Fruit fly (Drosophila melanogaster) whole organism, embryonic: ENCODE data around the gene armi.

Experiments
- Adf1 ChIP-seq: fragments of 200-800 bp; sonication (Bioruptor generic); IDR thresholded peaks from 2 replicates; pipeline ENCODE4 v1.3.6; 2022; ENCODE audit warnings: missing biosample characterization, missing genetic modification characterization
- Atf-2 ChIP-seq: fragments of 200-800 bp; sonication (Bioruptor generic); optimal IDR thresholded peaks from 2 replicates; lab custom pipeline; 2016; ENCODE audit warnings: missing biosample characterization, missing genetic modification characterization
- Bdp1 ChIP-seq: fragments of 200-800 bp; sonication (Bioruptor generic); optimal IDR thresholded peaks from 3 replicates; lab custom pipeline; 2016; ENCODE audit warnings: missing biosample characterization, missing genetic modification characterization
- Bgb ChIP-seq: fragments of 200-800 bp; sonication (Bioruptor generic); IDR thresholded peaks from 2 replicates; pipeline ENCODE4 v1.3.6; 2022; ENCODE audit warnings: missing biosample characterization, missing genetic modification characterization; ENCODE audit not compliant: partially characterized antibody
- CG10321 ChIP-seq: fragments of 200-800 bp; sonication (Bioruptor generic); IDR thresholded peaks from 2 replicates; pipeline ENCODE4 v1.3.6; 2022; ENCODE audit warnings: missing biosample characterization, missing genetic modification characterization
- CG12071 ChIP-seq: fragments of 200-800 bp; sonication (Bioruptor generic); optimal IDR thresholded peaks from 3 replicates; lab custom pipeline; 2018; ENCODE audit warnings: missing biosample characterization, mild to moderate bottlenecking, missing genetic modification characterization
- CG12236 ChIP-seq: fragments of 200-800 bp; sonication (Bioruptor generic); optimal IDR thresholded peaks from 2 replicates; lab custom pipeline; 2016; ENCODE audit warnings: missing biosample characterization, missing genetic modification characterization
- CG13624 ChIP-seq: fragments of 200-800 bp; sonication (Bioruptor generic); optimal IDR thresholded peaks from 2 replicates; lab custom pipeline; 2016; ENCODE audit warnings: missing biosample characterization, missing genetic modification characterization
- CG15011 ChIP-seq: fragments of 200-800 bp; sonication (Bioruptor generic); optimal IDR thresholded peaks from 3 replicates; lab custom pipeline; 2018; ENCODE audit warnings: missing biosample characterization, mild to moderate bottlenecking, missing genetic modification characterization
- CG17359 ChIP-seq: fragments of 200-800 bp; sonication (Bioruptor generic); optimal IDR thresholded peaks from 3 replicates; lab custom pipeline; 2018; ENCODE audit warnings: missing biosample characterization, mild to moderate bottlenecking, missing genetic modification characterization, moderate library complexity
- CG1792 ChIP-seq: fragments of 200-800 bp; sonication (Bioruptor generic); optimal IDR thresholded peaks from 2 replicates; lab custom pipeline; 2016; ENCODE audit warnings: missing biosample characterization, missing genetic modification characterization
- CG1832 ChIP-seq: fragments of 200-800 bp; sonication (Bioruptor generic); optimal IDR thresholded peaks from 2 replicates; lab custom pipeline; 2017; ENCODE audit warnings: missing biosample characterization, mild to moderate bottlenecking, missing genetic modification characterization, inconsistent platforms
- CG2116 ChIP-seq: fragments of 200-800 bp; sonication (Bioruptor generic); optimal IDR thresholded peaks from 3 replicates; lab custom pipeline; 2018; ENCODE audit warnings: missing biosample characterization, mild to moderate bottlenecking, missing genetic modification characterization
- CG4360 ChIP-seq: fragments of 200-800 bp; sonication (Bioruptor generic); IDR thresholded peaks from 2 replicates; pipeline ENCODE4 v1.3.6; 2022; ENCODE audit warnings: missing biosample characterization, missing genetic modification characterization
- CG4424 ChIP-seq: fragments of 200-800 bp; sonication (Bioruptor generic); optimal IDR thresholded peaks from 3 replicates; lab custom pipeline; 2016; ENCODE audit warnings: missing biosample characterization, missing genetic modification characterization
- CG5245 ChIP-seq: fragments of 200-800 bp; sonication (Bioruptor generic); optimal IDR thresholded peaks from 3 replicates; lab custom pipeline; 2016; ENCODE audit warnings: missing biosample characterization, missing genetic modification characterization
- CG6654 ChIP-seq: fragments of 200-800 bp; sonication (Bioruptor generic); optimal IDR thresholded peaks from 2 replicates; lab custom pipeline; 2017; ENCODE audit warnings: missing biosample characterization, mild to moderate bottlenecking, missing genetic modification characterization
- CG6854 ChIP-seq: fragments of 200-800 bp; sonication (Bioruptor generic); optimal IDR thresholded peaks from 3 replicates; lab custom pipeline; 2017; ENCODE audit warnings: missing biosample characterization, mild to moderate bottlenecking, missing genetic modification characterization
- CG7928 ChIP-seq: fragments of 200-800 bp; sonication (Bioruptor generic); optimal IDR thresholded peaks from 2 replicates; lab custom pipeline; 2017; ENCODE audit warnings: missing biosample characterization, mild to moderate bottlenecking, missing genetic modification characterization
- CG7963 ChIP-seq: fragments of 200-800 bp; sonication (Bioruptor generic); IDR thresholded peaks from 3 replicates; pipeline ENCODE4 v1.3.6; 2022; ENCODE audit warnings: missing biosample characterization, missing genetic modification characterization; ENCODE audit not compliant: partially characterized antibody
- CG8765 ChIP-seq: fragments of 200-800 bp; sonication (Bioruptor generic); IDR thresholded peaks from 2 replicates; pipeline ENCODE4 v1.3.6; 2022; ENCODE audit warnings: missing biosample characterization, missing genetic modification characterization
- CG8944 ChIP-seq: fragments of 200-800 bp; sonication (Bioruptor generic); optimal IDR thresholded peaks from 3 replicates; lab custom pipeline; 2016; ENCODE audit warnings: missing biosample characterization, missing genetic modification characterization
- CrebB ChIP-seq: fragments of 200-800 bp; sonication (Bioruptor generic); optimal IDR thresholded peaks from 3 replicates; lab custom pipeline; 2018; ENCODE audit warnings: missing biosample characterization, mild to moderate bottlenecking, missing genetic modification characterization
- Deaf1 ChIP-seq: fragments of 200-800 bp; optimal IDR thresholded peaks from 3 replicates; lab custom pipeline; 2019; ENCODE audit warnings: missing biosample characterization, mild to moderate bottlenecking, missing genetic modification characterization, moderate library complexity
- Doc2 ChIP-seq: fragments of 200-800 bp; sonication (Bioruptor generic); IDR thresholded peaks from 2 replicates; pipeline ENCODE4 v1.3.6; 2022; ENCODE audit warnings: missing biosample characterization, missing genetic modification characterization
- Elba2 ChIP-seq: fragments of 200-800 bp; sonication (Bioruptor generic); optimal IDR thresholded peaks from 3 replicates; lab custom pipeline; 2016; ENCODE audit warnings: missing biosample characterization, missing genetic modification characterization
- HLH54F ChIP-seq: fragments of 200-800 bp; sonication (Bioruptor generic); optimal IDR thresholded peaks from 3 replicates; lab custom pipeline; 2016; ENCODE audit warnings: missing biosample characterization, missing genetic modification characterization
- Hand ChIP-seq: fragments of 200-800 bp; sonication (Bioruptor generic); optimal IDR thresholded peaks from 2 replicates; lab custom pipeline; 2017; ENCODE audit warnings: mild to moderate bottlenecking, missing biosample characterization, missing genetic modification reagents, missing genetic modification characterization
- Hey ChIP-seq: fragments of 200-800 bp; sonication (Bioruptor generic); optimal IDR thresholded peaks from 3 replicates; lab custom pipeline; 2018; ENCODE audit warnings: missing biosample characterization, mild to moderate bottlenecking, missing genetic modification characterization
- Hmx ChIP-seq: fragments of 200-800 bp; sonication (Bioruptor generic); optimal IDR thresholded peaks from 2 replicates; lab custom pipeline; 2016; ENCODE audit warnings: missing biosample characterization, missing genetic modification characterization
- MTF-1 ChIP-seq: fragments of 200-800 bp; sonication (Bioruptor generic); optimal IDR thresholded peaks from 2 replicates; lab custom pipeline; 2018; ENCODE audit warnings: missing biosample characterization, mild to moderate bottlenecking, missing genetic modification characterization, borderline replicate concordance
- Neu2 ChIP-seq: fragments of 200-800 bp; sonication (Bioruptor generic); optimal IDR thresholded peaks from 3 replicates; lab custom pipeline; 2016; ENCODE audit warnings: missing biosample characterization, missing genetic modification characterization, borderline replicate concordance
- Ssrp ChIP-seq: fragments of 200-800 bp; sonication (Bioruptor generic); optimal IDR thresholded peaks from 2 replicates; lab custom pipeline; 2018; ENCODE audit warnings: missing biosample characterization, mild to moderate bottlenecking, missing genetic modification characterization, moderate library complexity
- TFAM ChIP-seq: fragments of 200-800 bp; sonication (Bioruptor generic); optimal IDR thresholded peaks from 2 replicates; lab custom pipeline; 2017; ENCODE audit warnings: missing biosample characterization, missing genetic modification characterization, inconsistent platforms
- Tbp ChIP-seq: fragments of >200 bp; optimal IDR thresholded peaks from 2 replicates; lab custom pipeline; 2018; ENCODE audit warnings: missing biosample characterization, missing genetic modification characterization
- Vsx1 ChIP-seq: fragments of 200-800 bp; sonication (Bioruptor generic); optimal IDR thresholded peaks from 2 replicates; lab custom pipeline; 2017; ENCODE audit warnings: missing biosample characterization, mild to moderate bottlenecking, missing genetic modification characterization, missing genetic modification reagents
- al ChIP-seq: fragments of 200-800 bp; sonication (Bioruptor generic); IDR thresholded peaks from 2 replicates; pipeline ENCODE4 v1.3.6; 2022; ENCODE audit warnings: missing biosample characterization, missing genetic modification characterization
- ato ChIP-seq: fragments of 200-800 bp; sonication (Bioruptor generic); IDR thresholded peaks from 2 replicates; pipeline ENCODE4 v1.3.6; 2022; ENCODE audit warnings: missing biosample characterization, missing genetic modification characterization; ENCODE audit not compliant: partially characterized antibody
- btn ChIP-seq: fragments of 200-800 bp; sonication (Bioruptor generic); optimal IDR thresholded peaks from 2 replicates; lab custom pipeline; 2016; ENCODE audit warnings: missing biosample characterization, missing genetic modification characterization
- cas ChIP-seq: fragments of 200-800 bp; sonication (Bioruptor generic); IDR thresholded peaks from 2 replicates; pipeline ENCODE4 v1.3.6; 2022; ENCODE audit warnings: missing biosample characterization, missing genetic modification characterization
- crc ChIP-seq: fragments of 200-800 bp; sonication (Bioruptor generic); optimal IDR thresholded peaks from 2 replicates; lab custom pipeline; 2016; ENCODE audit warnings: missing biosample characterization, missing genetic modification characterization
- ems ChIP-seq: fragments of 200-800 bp; sonication (Bioruptor generic); optimal IDR thresholded peaks from 3 replicates; lab custom pipeline; 2016; ENCODE audit warnings: missing biosample characterization, missing genetic modification characterization
- gcm2 ChIP-seq: fragments of 200-800 bp; sonication (Bioruptor generic); optimal IDR thresholded peaks from 2 replicates; lab custom pipeline; 2016; ENCODE audit warnings: missing biosample characterization, missing genetic modification characterization
- ken ChIP-seq: fragments of 200-800 bp; sonication (Bioruptor generic); IDR thresholded peaks from 3 replicates; pipeline ENCODE4 v1.3.6; 2022; ENCODE audit warnings: missing biosample characterization, missing genetic modification characterization
- lilli ChIP-seq: fragments of 200-800 bp; sonication (Bioruptor generic); optimal IDR thresholded peaks from 3 replicates; lab custom pipeline; 2016; ENCODE audit warnings: missing biosample characterization, missing genetic modification characterization
- lov ChIP-seq, 2 experiments: fragments of 200-800 bp in 1 of 2; fragments of >200 bp in 1 of 2; sonication (Bioruptor generic) in 1 of 2; IDR thresholded peaks in 1 of 2; optimal IDR thresholded peaks in 1 of 2; 2 replicates in 1 of 2; 3 replicates in 1 of 2; pipeline versions ENCODE4 v1.3.6 to Lab custom; 2017 to 2022; ENCODE audit warnings: missing biosample characterization in 1 of 2, missing genetic modification characterization in 1 of 2
- pan ChIP-seq, 4 experiments: fragments of >200 bp in 3 of 4; fragments of 200-800 bp in 1 of 4; sonication (Bioruptor generic) in 1 of 4; optimal IDR thresholded peaks in 3 of 4; IDR thresholded peaks in 1 of 4; 2 replicates each; pipeline versions ENCODE4 v1.3.6 to Lab custom; 2017 to 2022; ENCODE audit warnings: missing biosample characterization in 2 of 4, missing genetic modification characterization in 2 of 4, mixed read lengths in 1 of 4
- pho ChIP-seq: fragments of 200-800 bp; sonication (Bioruptor generic); optimal IDR thresholded peaks from 2 replicates; lab custom pipeline; 2016; ENCODE audit warnings: missing biosample characterization, missing genetic modification characterization
- slou ChIP-seq: fragments of 200-800 bp; sonication (Bioruptor generic); optimal IDR thresholded peaks from 3 replicates; lab custom pipeline; 2016; ENCODE audit warnings: missing biosample characterization, missing genetic modification characterization
- ttk ChIP-seq: fragments of 200-800 bp; sonication (Bioruptor generic); IDR thresholded peaks from 2 replicates; pipeline ENCODE4 v2.1.2; 2022; ENCODE audit warnings: missing biosample characterization, missing genetic modification characterization
- vfl ChIP-seq: fragments of 200-800 bp; sonication (Bioruptor generic); optimal IDR thresholded peaks from 2 replicates; lab custom pipeline; 2016; ENCODE audit warnings: missing biosample characterization, missing genetic modification characterization
- zfh1 ChIP-seq: fragments of 200-800 bp; sonication (Bioruptor generic); IDR thresholded peaks from 3 replicates; pipeline ENCODE4 v1.3.6; 2022; ENCODE audit warnings: missing biosample characterization, missing genetic modification characterization

Gene armi

dm6 chr3L:3411699-3412098 lies 49.4 kb upstream of the armi start (continued):
- TF ChIP-seq CG8765 = no peak
- TF ChIP-seq HLH54F (GFP tag; lab: Kevin White, UChicago) = no peak
- TF ChIP-seq CG1792 (GFP tag; lab: Kevin White, UChicago) = peak; percentile 13
- no peak for TF ChIP-seq Adf1 (GFP tag; lab: Robert Waterston, UW)
- no peak for TF ChIP-seq ato (GFP tag; lab: Robert Waterston, UW)
- TF ChIP-seq CG2116 (GFP tag; lab: Kevin White, UChicago) = no peak
- no peak for TF ChIP-seq slou (GFP tag; lab: Kevin White, UChicago)
- no peak for TF ChIP-seq pan (optimal IDR thresholded peaks at IDR 0.05; lab: Kevin White, UChicago)
- TF ChIP-seq pan (GFP tag; optimal IDR thresholded peaks at IDR 0.05 in 1 of 2, IDR thresholded peaks at IDR 0.05 in 1 of 2) = no peak
- TF ChIP-seq CG8944 (GFP tag; lab: Kevin White, UChicago) = no peak
- no peak for TF ChIP-seq zfh1
- no peak for TF ChIP-seq CG7963 (GFP tag; lab: Robert Waterston, UW)
- no peak for TF ChIP-seq Doc2
- no peak for TF ChIP-seq CG13624 (GFP tag; lab: Kevin White, UChicago)
- TF ChIP-seq Ssrp (tag; lab: Kevin White, UChicago) = no peak
- no peak for TF ChIP-seq TFAM (GFP tag; lab: Kevin White, UChicago)
- no peak for TF ChIP-seq ken (GFP tag; lab: Robert Waterston, UW)
- no peak for TF ChIP-seq crc (GFP tag; lab: Kevin White, UChicago)
- peak; percentile 50 for TF ChIP-seq lilli
- TF ChIP-seq gcm2 = no peak
- TF ChIP-seq ttk = no peak
- TF ChIP-seq CG6854 (GFP tag; lab: Kevin White, UChicago) = no peak
- no peak for TF ChIP-seq CG7928 (GFP tag; lab: Kevin White, UChicago)
- TF ChIP-seq Vsx1 = no peak
- TF ChIP-seq CG6654 (GFP tag; lab: Kevin White, UChicago) = no peak
- TF ChIP-seq CG1832 (GFP tag; lab: Kevin White, UChicago) = no peak
- TF ChIP-seq CG5245 (GFP tag; lab: Kevin White, UChicago) = no peak
- no peak for TF ChIP-seq Deaf1 (tag; lab: Kevin White, UChicago)
- TF ChIP-seq Elba2 = no peak
- TF ChIP-seq CrebB (tag; lab: Kevin White, UChicago) = no peak
- no peak for TF ChIP-seq MTF-1 (GFP tag; lab: Kevin White, UChicago)
- no peak for TF ChIP-seq CG12071 (GFP tag; lab: Kevin White, UChicago)
- TF ChIP-seq CG12236 (GFP tag; lab: Kevin White, UChicago) = no peak
- no peak for TF ChIP-seq pho (GFP tag; lab: Kevin White, UChicago)
- no peak for TF ChIP-seq Hmx (GFP tag; lab: Kevin White, UChicago)
- no peak for TF ChIP-seq cas (GFP tag; lab: Robert Waterston, UW)
- no peak for TF ChIP-seq btn (GFP tag; lab: Kevin White, UChicago)
- TF ChIP-seq CG4360 (GFP tag; lab: Robert Waterston, UW) = no peak
- no peak for TF ChIP-seq Hey (tag; lab: Kevin White, UChicago)
- TF ChIP-seq ems (GFP tag; lab: Kevin White, UChicago) = no peak
- no peak for TF ChIP-seq vfl (GFP tag; lab: Kevin White, UChicago)
- TF ChIP-seq Bgb (GFP tag; lab: Robert Waterston, UW) = no peak
- no peak for TF ChIP-seq CG10321 (GFP tag; lab: Robert Waterston, UW)
- no peak for TF ChIP-seq CG15011 (GFP tag; lab: Kevin White, UChicago)
- TF ChIP-seq Bdp1 (GFP tag; lab: Kevin White, UChicago) = no peak
- no peak for TF ChIP-seq CG4424 (GFP tag; lab: Kevin White, UChicago)
- peak; percentile 58 for TF ChIP-seq Hand (GFP tag; lab: Kevin White, UChicago)
- no peak for TF ChIP-seq Neu2
- TF ChIP-seq lov (optimal IDR thresholded peaks at IDR 0.05; lab: Kevin White, UChicago) = no peak
- no peak for TF ChIP-seq lov (GFP tag; IDR thresholded peaks at IDR 0.05; lab: Robert Waterston, UW)
- TF ChIP-seq Tbp (GFP tag; lab: Kevin White, UChicago) = no peak
- TF ChIP-seq Atf-2 (GFP tag; lab: Kevin White, UChicago) = no peak
- peak; percentile 0 for TF ChIP-seq CG17359 (tag; lab: Kevin White, UChicago)
- TF ChIP-seq al (GFP tag; lab: Robert Waterston, UW) = no peak
